Fruit fly (Drosophila melanogaster) whole organism, prepupa: Measurements from ENCODE around the gene CG13482.
A peak's percentile ranks its signal among the peaks of the same experiment; 100 is the strongest.

Experiments
- Blimp-1 ChIP-seq: fragments of 200-800 bp; sonication (Bioruptor generic); optimal IDR thresholded peaks from 3 replicates; lab custom pipeline; 2017; ENCODE audit warnings: missing biosample characterization, missing genetic modification characterization, mild to moderate bottlenecking, moderate library complexity, missing genetic modification reagents
- CG10669 ChIP-seq: fragments of 200-800 bp; sonication (Bioruptor generic); optimal IDR thresholded peaks from 3 replicates; lab custom pipeline; 2018; ENCODE audit warnings: missing biosample characterization, mild to moderate bottlenecking, missing genetic modification characterization, moderate library complexity
- CG11294 ChIP-seq: fragments of 200-800 bp; sonication (Bioruptor generic); IDR thresholded peaks from 2 replicates; pipeline ENCODE4 v1.3.6; 2022; ENCODE audit warnings: missing biosample characterization, missing genetic modification characterization
- CG11762 ChIP-seq: fragments of 200-800 bp; sonication (Bioruptor generic); optimal IDR thresholded peaks from 3 replicates; lab custom pipeline; 2016; ENCODE audit warnings: missing biosample characterization, missing genetic modification characterization; ENCODE audit not compliant: insufficient read depth
- CG11902 ChIP-seq: fragments of 200-800 bp; sonication (Bioruptor generic); optimal IDR thresholded peaks from 3 replicates; lab custom pipeline; 2016; ENCODE audit warnings: missing biosample characterization, missing genetic modification characterization
- CG15336 ChIP-seq: fragments of 200-800 bp; sonication (Bioruptor generic); IDR thresholded peaks from 2 replicates; pipeline ENCODE4 v1.3.6; 2022; ENCODE audit warnings: missing biosample characterization, missing genetic modification characterization
- CG1621 ChIP-seq: fragments of 200-800 bp; sonication (Bioruptor generic); optimal IDR thresholded peaks from 3 replicates; lab custom pipeline; 2018; ENCODE audit warnings: missing biosample characterization, mild to moderate bottlenecking, missing genetic modification characterization
- CG31627 ChIP-seq: fragments of 200-800 bp; sonication (Bioruptor generic); optimal IDR thresholded peaks from 3 replicates; lab custom pipeline; 2016; ENCODE audit warnings: missing biosample characterization, missing genetic modification characterization
- CG32006 ChIP-seq: fragments of 200-800 bp; sonication (Bioruptor generic); optimal IDR thresholded peaks from 3 replicates; lab custom pipeline; 2017; ENCODE audit warnings: missing biosample characterization, mild to moderate bottlenecking, missing genetic modification characterization
- CG34406 ChIP-seq: fragments of 200-800 bp; sonication (Bioruptor generic); optimal IDR thresholded peaks from 3 replicates; lab custom pipeline; 2016; ENCODE audit warnings: missing biosample characterization, missing genetic modification characterization
- CG3919 ChIP-seq: fragments of 200-800 bp; sonication (Bioruptor generic); optimal IDR thresholded peaks from 3 replicates; lab custom pipeline; 2016; ENCODE audit warnings: missing biosample characterization, missing genetic modification characterization
- CG4318 ChIP-seq: fragments of 200-800 bp; sonication (Bioruptor generic); optimal IDR thresholded peaks from 3 replicates; lab custom pipeline; 2017; ENCODE audit warnings: missing biosample characterization, mild to moderate bottlenecking, missing genetic modification characterization
- CG6163 ChIP-seq: fragments of 200-800 bp; sonication (Bioruptor generic); IDR thresholded peaks from 3 replicates; pipeline ENCODE4 v1.3.6; 2022; ENCODE audit warnings: missing biosample characterization, missing genetic modification characterization
- CG6276 ChIP-seq: fragments of 200-800 bp; sonication (Bioruptor generic); optimal IDR thresholded peaks from 2 replicates; lab custom pipeline; 2017; ENCODE audit warnings: missing biosample characterization, mild to moderate bottlenecking, missing genetic modification characterization
- CG6792 ChIP-seq: fragments of 200-800 bp; sonication (Bioruptor generic); optimal IDR thresholded peaks from 3 replicates; lab custom pipeline; 2016; ENCODE audit warnings: missing biosample characterization, missing genetic modification characterization
- CG6808 ChIP-seq: fragments of 200-800 bp; sonication (Bioruptor generic); optimal IDR thresholded peaks from 3 replicates; lab custom pipeline; 2017; ENCODE audit warnings: missing biosample characterization, missing genetic modification characterization, mild to moderate bottlenecking, moderate library complexity, missing genetic modification reagents
- CG6854 ChIP-seq: fragments of 200-800 bp; sonication (Bioruptor generic); optimal IDR thresholded peaks from 2 replicates; lab custom pipeline; 2017; ENCODE audit warnings: missing biosample characterization, mild to moderate bottlenecking, missing genetic modification characterization
- CG7368 ChIP-seq: fragments of 200-800 bp; sonication (Bioruptor generic); optimal IDR thresholded peaks from 3 replicates; lab custom pipeline; 2016; ENCODE audit warnings: missing biosample characterization, missing genetic modification characterization
- CG8119 ChIP-seq: fragments of 200-800 bp; sonication (Bioruptor generic); IDR thresholded peaks from 3 replicates; pipeline ENCODE4 v1.3.6; 2022; ENCODE audit warnings: missing biosample characterization, missing genetic modification characterization
- CG8319 ChIP-seq: fragments of 200-800 bp; sonication (Bioruptor generic); optimal IDR thresholded peaks from 3 replicates; lab custom pipeline; 2016; ENCODE audit warnings: missing biosample characterization, missing genetic modification characterization
- CG8632 ChIP-seq: fragments of 200-800 bp; sonication (Bioruptor generic); optimal IDR thresholded peaks from 3 replicates; lab custom pipeline; 2016; ENCODE audit warnings: missing biosample characterization, missing genetic modification characterization
- CG9139 ChIP-seq: fragments of 200-800 bp; sonication (Bioruptor generic); optimal IDR thresholded peaks from 3 replicates; lab custom pipeline; 2017; ENCODE audit warnings: missing biosample characterization, mild to moderate bottlenecking, missing genetic modification characterization
- Eip75B ChIP-seq: fragments of 200-800 bp; sonication (Bioruptor generic); optimal IDR thresholded peaks from 3 replicates; lab custom pipeline; 2016; ENCODE audit warnings: missing biosample characterization, missing genetic modification characterization
- Eip78C ChIP-seq: fragments of 200-800 bp; sonication (Bioruptor generic); peaks from one replicate; lab custom pipeline; 2016; ENCODE audit warnings: missing biosample characterization, missing genetic modification characterization
- Ets21C ChIP-seq: fragments of 200-800 bp; sonication (Bioruptor generic); optimal IDR thresholded peaks from 3 replicates; lab custom pipeline; 2016; ENCODE audit warnings: missing biosample characterization, missing genetic modification characterization
- Ets96B ChIP-seq: fragments of 200-800 bp; optimal IDR thresholded peaks from 2 replicates; lab custom pipeline; 2019; ENCODE audit warnings: missing biosample characterization, mild to moderate bottlenecking, missing genetic modification characterization, moderate library complexity
- Hr38 ChIP-seq: sonication (Bioruptor generic); optimal IDR thresholded peaks from 2 replicates; lab custom pipeline; 2016; ENCODE audit warnings: missing biosample characterization, missing genetic modification characterization
- Hr39 ChIP-seq: fragments of 200-800 bp; sonication (Bioruptor generic); optimal IDR thresholded peaks from 2 replicates; lab custom pipeline; 2016; ENCODE audit warnings: missing biosample characterization, missing genetic modification characterization
- Hr4 ChIP-seq: fragments of 200-800 bp; sonication (Bioruptor generic); optimal IDR thresholded peaks from 3 replicates; lab custom pipeline; 2016; ENCODE audit warnings: missing biosample characterization, missing genetic modification characterization
- Lpt ChIP-seq: fragments of 200-800 bp; sonication (Bioruptor generic); optimal IDR thresholded peaks from 3 replicates; lab custom pipeline; 2016; ENCODE audit warnings: missing biosample characterization, missing genetic modification characterization
- Met ChIP-seq: fragments of 200-800 bp; sonication (Bioruptor generic); optimal IDR thresholded peaks from 3 replicates; lab custom pipeline; 2016; ENCODE audit warnings: missing biosample characterization, missing genetic modification characterization
- OdsH ChIP-seq: fragments of 200-800 bp; sonication (Bioruptor generic); optimal IDR thresholded peaks from 3 replicates; lab custom pipeline; 2016; ENCODE audit warnings: missing biosample characterization, missing genetic modification characterization
- Smox ChIP-seq: fragments of 200-800 bp; sonication (Bioruptor generic); optimal IDR thresholded peaks from 3 replicates; lab custom pipeline; 2016; ENCODE audit warnings: missing biosample characterization, missing genetic modification characterization
- Sox14 ChIP-seq: fragments of 200-800 bp; sonication (Bioruptor generic); optimal IDR thresholded peaks from 3 replicates; lab custom pipeline; 2016; ENCODE audit warnings: missing biosample characterization, missing genetic modification characterization
- Sox15 ChIP-seq: fragments of 200-800 bp; sonication (Bioruptor generic); optimal IDR thresholded peaks from 3 replicates; lab custom pipeline; 2016; ENCODE audit warnings: missing biosample characterization, missing genetic modification characterization
- achi ChIP-seq: fragments of 200-800 bp; sonication (Bioruptor generic); optimal IDR thresholded peaks from 3 replicates; lab custom pipeline; 2016; ENCODE audit warnings: missing biosample characterization, missing genetic modification characterization
- acj6 ChIP-seq: fragments of 200-800 bp; sonication (Bioruptor generic); optimal IDR thresholded peaks from 3 replicates; lab custom pipeline; 2016; ENCODE audit warnings: missing biosample characterization, missing genetic modification characterization
- cyc ChIP-seq: fragments of 200-800 bp; sonication (Bioruptor generic); optimal IDR thresholded peaks from 3 replicates; lab custom pipeline; 2016; ENCODE audit warnings: missing biosample characterization, missing genetic modification characterization
- dac ChIP-seq: fragments of 200-800 bp; sonication (Bioruptor generic); optimal IDR thresholded peaks from 2 replicates; lab custom pipeline; 2017; ENCODE audit warnings: missing biosample characterization, mild to moderate bottlenecking, missing genetic modification characterization
- dsx ChIP-seq: fragments of 200-800 bp; optimal IDR thresholded peaks from 3 replicates; lab custom pipeline; 2019; ENCODE audit warnings: missing biosample characterization, mild to moderate bottlenecking, missing genetic modification characterization, moderate library complexity; ENCODE audit not compliant: poor library complexity, severe bottlenecking
- eg ChIP-seq: fragments of 200-800 bp; sonication (Bioruptor generic); IDR thresholded peaks from 3 replicates; pipeline ENCODE4 v1.3.6; 2022; ENCODE audit warnings: missing biosample characterization, missing genetic modification characterization
- esn ChIP-seq: fragments of 200-800 bp; sonication (Bioruptor generic); optimal IDR thresholded peaks from 2 replicates; lab custom pipeline; 2016; ENCODE audit warnings: missing biosample characterization, mild to moderate bottlenecking, missing genetic modification characterization, moderate library complexity
- fd59A ChIP-seq: fragments of 200-800 bp; sonication (Bioruptor generic); optimal IDR thresholded peaks from 2 replicates; lab custom pipeline; 2017; ENCODE audit warnings: missing biosample characterization, mild to moderate bottlenecking, missing genetic modification characterization, missing genetic modification reagents
- fkh ChIP-seq: fragments of 200-800 bp; sonication (Bioruptor generic); optimal IDR thresholded peaks from 3 replicates; lab custom pipeline; 2017; ENCODE audit warnings: missing biosample characterization, mild to moderate bottlenecking, missing genetic modification characterization, moderate library complexity
- lz ChIP-seq: fragments of 200-800 bp; sonication (Bioruptor generic); optimal IDR thresholded peaks from 3 replicates; lab custom pipeline; 2016; ENCODE audit warnings: missing biosample characterization, missing genetic modification characterization
- net ChIP-seq: fragments of 200-800 bp; sonication (Bioruptor generic); optimal IDR thresholded peaks from 3 replicates; lab custom pipeline; 2016; ENCODE audit warnings: missing biosample characterization, missing genetic modification characterization
- pdm3 ChIP-seq: fragments of 200-800 bp; sonication (Bioruptor generic); optimal IDR thresholded peaks from 3 replicates; lab custom pipeline; 2016; ENCODE audit warnings: missing biosample characterization, missing genetic modification characterization
- salr ChIP-seq, 2 experiments: fragments of 200-800 bp; sonication (Bioruptor generic); optimal IDR thresholded peaks; 3 replicates each; lab custom pipeline; 2016 to 2018; ENCODE audit warnings: missing biosample characterization in 2 of 2, missing genetic modification characterization in 2 of 2, mild to moderate bottlenecking in 1 of 2
- spab ChIP-seq: fragments of 200-800 bp; sonication (Bioruptor generic); optimal IDR thresholded peaks from 2 replicates; lab custom pipeline; 2017; ENCODE audit warnings: missing biosample characterization, mild to moderate bottlenecking, missing genetic modification characterization, missing genetic modification reagents
- ss ChIP-seq, 2 experiments: fragments of 200-800 bp; sonication (Bioruptor generic); optimal IDR thresholded peaks; 2 replicates in 1 of 2; 3 replicates in 1 of 2; lab custom pipeline; 2017 to 2018; ENCODE audit warnings: mild to moderate bottlenecking in 2 of 2, missing biosample characterization in 2 of 2, missing genetic modification characterization in 2 of 2, moderate library complexity in 1 of 2
- topi ChIP-seq: fragments of 200-800 bp; sonication (Bioruptor generic); optimal IDR thresholded peaks from 3 replicates; lab custom pipeline; 2016; ENCODE audit warnings: missing biosample characterization, missing genetic modification characterization
- vri ChIP-seq: fragments of 200-800 bp; sonication (Bioruptor generic); optimal IDR thresholded peaks from 3 replicates; lab custom pipeline; 2016; ENCODE audit warnings: missing biosample characterization, mild to moderate bottlenecking, missing genetic modification characterization

The CG13482 gene

dm6 chr3L:14297482-14297881, 31.7 kb upstream of the CG13482 start:
- TF ChIP-seq fd59A (GFP tag; lab: Kevin White, UChicago) (peak; percentile 39), CG11762 (GFP tag; lab: Kevin White, UChicago) (peak; percentile 45), pdm3 (GFP tag; lab: Kevin White, UChicago) (peak; percentile 51), CG6854 (peak; percentile 18), Met (GFP tag; lab: Kevin White, UChicago) (peak; percentile 79), salr (GFP tag; optimal IDR thresholded peaks at IDR 0.05; lab: Kevin White, UChicago) (peak; percentile 12 to 48), lz (GFP tag; lab: Kevin White, UChicago) (peak; percentile 60), CG8319 (peak; percentile 43), Sox15 (GFP tag; lab: Kevin White, UChicago) (no peak), Sox14 (GFP tag; lab: Kevin White, UChicago) (peak; percentile 62), CG6808 (peak; percentile 61), Ets96B (peak; percentile 75), CG11294 (GFP tag; lab: Robert Waterston, UW) (no peak), vri (GFP tag; lab: Kevin White, UChicago) (peak; percentile 35), esn (GFP tag; lab: Kevin White, UChicago) (peak; percentile 72), acj6 (GFP tag; lab: Kevin White, UChicago) (peak; percentile 60), achi (peak; percentile 48), Hr4 (GFP tag; lab: Kevin White, UChicago) (peak; percentile 57), OdsH (GFP tag; lab: Kevin White, UChicago) (peak; percentile 62), Hr39 (GFP tag; lab: Kevin White, UChicago) (peak; percentile 58), CG8632 (GFP tag; lab: Kevin White, UChicago) (peak; percentile 36), topi (GFP tag; lab: Kevin White, UChicago) (peak; percentile 74), CG9139 (peak; percentile 14), cyc (GFP tag; lab: Kevin White, UChicago) (peak; percentile 55), Smox (GFP tag; lab: Kevin White, UChicago) (peak; percentile 51), CG11902 (peak; percentile 19), dac (GFP tag; lab: Kevin White, UChicago) (no peak), ss (GFP tag; optimal IDR thresholded peaks at IDR 0.05; lab: Kevin White, UChicago) (peak; percentile 51 to 71), Blimp-1 (GFP tag; lab: Kevin White, UChicago) (no peak), CG3919 (GFP tag; lab: Kevin White, UChicago) (peak; percentile 81), CG10669 (peak; percentile 76), CG32006 (GFP tag; lab: Kevin White, UChicago) (peak; percentile 68), CG4318 (peak; percentile 30), CG6276 (GFP tag; lab: Kevin White, UChicago) (peak; percentile 63), fkh (GFP tag; lab: Kevin White, UChicago) (no peak), Hr38 (GFP tag; lab: Kevin White, UChicago) (no peak), Eip78C (GFP tag; lab: Kevin White, UChicago) (peak; percentile 94), CG1621 (tag; lab: Kevin White, UChicago) (peak; percentile 34), CG6792 (GFP tag; lab: Kevin White, UChicago) (peak; percentile 56), CG15336 (GFP tag; lab: Robert Waterston, UW) (peak; percentile 78), CG31627 (GFP tag; lab: Kevin White, UChicago) (peak; percentile 52), Eip75B (GFP tag; lab: Kevin White, UChicago) (peak; percentile 65), CG8119 (GFP tag; lab: Robert Waterston, UW) (peak; percentile 67), eg (peak; percentile 77), CG7368 (GFP tag; lab: Kevin White, UChicago) (peak; percentile 35), spab (GFP tag; lab: Kevin White, UChicago) (peak; percentile 58), CG6163 (GFP tag; lab: Robert Waterston, UW) (peak; percentile 81), CG34406 (peak; percentile 44), dsx (GFP tag; lab: Kevin White, UChicago) (peak; percentile 64), Ets21C (peak; percentile 33), Lpt (GFP tag; lab: Kevin White, UChicago) (peak; percentile 61), net (GFP tag; lab: Kevin White, UChicago) (peak; percentile 60)
